Fruit fly (Drosophila melanogaster) whole organism, embryonic: ENCODE results near the gene cbt.

Experiments
- Atf6 ChIP-seq: fragments of 200-800 bp; sonication (Bioruptor generic); IDR thresholded peaks from 2 replicates; pipeline ENCODE4 v1.3.6; 2022; ENCODE audit warnings: missing biosample characterization, missing genetic modification characterization
- CG11093 ChIP-seq: fragments of 200-800 bp; sonication (Bioruptor generic); IDR thresholded peaks from 3 replicates; pipeline ENCODE4 v1.3.6; 2022; ENCODE audit warnings: missing biosample characterization, missing genetic modification characterization
- CG17328 ChIP-seq: fragments of 200-800 bp; sonication (Bioruptor generic); IDR thresholded peaks from 2 replicates; pipeline ENCODE4 v1.3.6; 2022; ENCODE audit warnings: missing biosample characterization, missing genetic modification characterization
- CG18011 ChIP-seq: fragments of 200-800 bp; sonication (Bioruptor generic); optimal IDR thresholded peaks from 2 replicates; lab custom pipeline; 2017; ENCODE audit warnings: missing biosample characterization, missing genetic modification characterization, mild to moderate bottlenecking, moderate library complexity, missing genotype
- Tbp ChIP-seq: fragments of >200 bp; optimal IDR thresholded peaks from 2 replicates; lab custom pipeline; 2018; ENCODE audit warnings: missing biosample characterization, missing genetic modification characterization
- Xbp1 ChIP-seq: fragments of 200-800 bp; sonication (Bioruptor generic); optimal IDR thresholded peaks from 3 replicates; lab custom pipeline; 2016; ENCODE audit warnings: missing biosample characterization, mild to moderate bottlenecking, missing genetic modification characterization

- no peak for TF ChIP-seq CG18011 (GFP tag; lab: Kevin White, UChicago)
- no peak for TF ChIP-seq Tbp
- no peak for TF ChIP-seq Xbp1 (GFP tag; lab: Kevin White, UChicago)
- TF ChIP-seq CG11093 = no peak
- no peak for TF ChIP-seq Atf6
- TF ChIP-seq CG17328 = no peak
These were observed 27.0 kb upstream of the cbt start for dm6 chr2L:506443-506842.
